Fruit fly (Drosophila melanogaster) whole organism, wandering third instar larva: ENCODE data around the gene ninaA.

Experiments used
- Abd-B ChIP-seq: fragments of >200 bp; optimal IDR thresholded peaks from 2 replicates; lab custom pipeline; 2017; ENCODE audit warnings: missing biosample characterization, missing genetic modification characterization
- CG32264 ChIP-seq: fragments of 200-800 bp; sonication (Bioruptor generic); optimal IDR thresholded peaks from 2 replicates; lab custom pipeline; 2016; ENCODE audit warnings: missing biosample characterization, missing genetic modification characterization
- CG9705 ChIP-seq: fragments of 200-800 bp; sonication (Bioruptor generic); optimal IDR thresholded peaks from 2 replicates; lab custom pipeline; 2018; ENCODE audit warnings: missing biosample characterization, mild to moderate bottlenecking, missing genetic modification characterization
- CrebA ChIP-seq: fragments of 200-800 bp; sonication (Bioruptor generic); optimal IDR thresholded peaks from 2 replicates; lab custom pipeline; 2016; ENCODE audit warnings: missing biosample characterization, mild to moderate bottlenecking, missing genetic modification characterization, borderline replicate concordance
- Dfd ChIP-seq: fragments of >200 bp; optimal IDR thresholded peaks from 2 replicates; lab custom pipeline; 2017; ENCODE audit warnings: missing biosample characterization, missing genetic modification characterization
- Dif ChIP-seq: fragments of 200-275, 200-300 bp; sonication (Bioruptor generic); optimal IDR thresholded peaks from 2 replicates; lab custom pipeline; 2018; ENCODE audit warnings: missing biosample characterization, missing genetic modification characterization; ENCODE audit not compliant: partially characterized antibody
- GATAd ChIP-seq: sonication (Bioruptor generic); optimal IDR thresholded peaks from 2 replicates; lab custom pipeline; 2016; ENCODE audit warnings: missing biosample characterization, missing genetic modification characterization
- HLH106 ChIP-seq: fragments of 200-800 bp; optimal IDR thresholded peaks from 3 replicates; lab custom pipeline; 2019; ENCODE audit warnings: missing biosample characterization, mild to moderate bottlenecking, missing genetic modification characterization, moderate library complexity
- Hnf4 ChIP-seq: fragments of 200-800 bp; sonication (Bioruptor generic); optimal IDR thresholded peaks from 2 replicates; lab custom pipeline; 2016; ENCODE audit warnings: missing biosample characterization, mild to moderate bottlenecking, missing genetic modification characterization
- Hr78 ChIP-seq: fragments of >200 bp; optimal IDR thresholded peaks from 2 replicates; lab custom pipeline; 2017; ENCODE audit warnings: missing biosample characterization, missing genetic modification characterization
- Hr83 ChIP-seq: fragments of 200-300 bp; sonication (Bioruptor generic); optimal IDR thresholded peaks from 2 replicates; lab custom pipeline; 2016; ENCODE audit warnings: missing biosample characterization, mild to moderate bottlenecking, missing genetic modification characterization, moderate library complexity; ENCODE audit not compliant: poor library complexity, severe bottlenecking
- Jra ChIP-seq: sonication (Bioruptor generic); optimal IDR thresholded peaks from 2 replicates; lab custom pipeline; 2016; ENCODE audit warnings: missing biosample characterization, missing genetic modification characterization
- Mio ChIP-seq: sonication (Bioruptor generic); optimal IDR thresholded peaks from 2 replicates; lab custom pipeline; 2016; ENCODE audit warnings: missing biosample characterization, missing genetic modification characterization
- Myc ChIP-seq: fragments of >200 bp; optimal IDR thresholded peaks from 2 replicates; lab custom pipeline; 2017
- N ChIP-seq: fragments of >200 bp; optimal IDR thresholded peaks from 2 replicates; lab custom pipeline; 2018; ENCODE audit warnings: missing biosample characterization, missing external identifiers, missing genetic modification characterization
- OdsH ChIP-seq: fragments of 200-800 bp; sonication (Bioruptor generic); optimal IDR thresholded peaks from 2 replicates; lab custom pipeline; 2016; ENCODE audit warnings: missing biosample characterization, mild to moderate bottlenecking, missing genetic modification characterization
- Rel ChIP-seq, 2 experiments: fragments of 200-800 bp; sonication (Bioruptor generic) in 1 of 2; optimal IDR thresholded peaks; 2 replicates in 1 of 2; 3 replicates in 1 of 2; lab custom pipeline; 2016 to 2019; ENCODE audit warnings: mild to moderate bottlenecking in 2 of 2, missing biosample characterization in 2 of 2, missing genetic modification characterization in 2 of 2, moderate library complexity in 1 of 2
- Sp1 ChIP-seq: fragments of 200-800 bp; sonication (Bioruptor generic); optimal IDR thresholded peaks from 3 replicates; lab custom pipeline; 2019; ENCODE audit warnings: missing biosample characterization, mild to moderate bottlenecking, missing genetic modification characterization, moderate library complexity
- Vsx2 ChIP-seq: fragments of 200-300, 225-300 bp; sonication (Bioruptor generic); optimal IDR thresholded peaks from 2 replicates; lab custom pipeline; 2018; ENCODE audit warnings: missing biosample characterization, missing genetic modification characterization; ENCODE audit not compliant: partially characterized antibody
- br ChIP-seq: fragments of 200-800 bp; sonication (Bioruptor generic); optimal IDR thresholded peaks from 2 replicates; lab custom pipeline; 2016; ENCODE audit warnings: missing biosample characterization, missing genetic modification characterization
- brk ChIP-seq: fragments of 200-800 bp; sonication (Bioruptor generic); optimal IDR thresholded peaks from 2 replicates; lab custom pipeline; 2016; ENCODE audit warnings: missing biosample characterization, mild to moderate bottlenecking, missing genetic modification characterization
- dl ChIP-seq, 2 experiments: fragments of 175-275, 200-275 bp in 1 of 2; fragments of 200-275 bp in 1 of 2; sonication (Bioruptor generic); optimal IDR thresholded peaks; lab custom pipeline; 2018; ENCODE audit warnings: mild to moderate bottlenecking in 2 of 2, missing biosample characterization in 2 of 2, missing genetic modification characterization in 2 of 2, moderate library complexity in 2 of 2; ENCODE audit not compliant: partially characterized antibody in 2 of 2, insufficient read depth in 1 of 2
- dmrt93B ChIP-seq: fragments of 200-800 bp; sonication (Bioruptor generic); optimal IDR thresholded peaks from 2 replicates; lab custom pipeline; 2018; ENCODE audit warnings: missing biosample characterization, mild to moderate bottlenecking, missing genetic modification characterization
- dsf ChIP-seq: sonication (Bioruptor generic); optimal IDR thresholded peaks from 2 replicates; lab custom pipeline; 2016; ENCODE audit warnings: missing biosample characterization, missing genetic modification characterization, borderline replicate concordance
- ey ChIP-seq: fragments of 200-800 bp; sonication (Bioruptor generic); optimal IDR thresholded peaks from 2 replicates; lab custom pipeline; 2016; ENCODE audit warnings: missing biosample characterization, missing genetic modification characterization
- foxo ChIP-seq, 2 experiments: fragments of 200-800 bp; sonication (Bioruptor generic); optimal IDR thresholded peaks; 2 replicates in 1 of 2; 3 replicates in 1 of 2; lab custom pipeline; 2016 to 2017; ENCODE audit warnings: missing biosample characterization in 2 of 2, missing genetic modification characterization in 2 of 2
- fru ChIP-seq: fragments of 200-800 bp; sonication (Bioruptor generic); optimal IDR thresholded peaks from 3 replicates; lab custom pipeline; 2016; ENCODE audit warnings: missing biosample characterization, mild to moderate bottlenecking, missing genetic modification characterization
- h ChIP-seq: fragments of 200-800 bp; sonication (Bioruptor generic); optimal IDR thresholded peaks from 3 replicates; lab custom pipeline; 2016; ENCODE audit warnings: missing biosample characterization, mild to moderate bottlenecking, missing genetic modification characterization
- jim ChIP-seq: fragments of 175-275, 200-325 bp; sonication (Bioruptor generic); optimal IDR thresholded peaks from 2 replicates; lab custom pipeline; 2016; ENCODE audit warnings: missing biosample characterization, mild to moderate bottlenecking, missing genetic modification characterization
- lola ChIP-seq: fragments of >200 bp; optimal IDR thresholded peaks from 2 replicates; lab custom pipeline; 2017; ENCODE audit warnings: missing biosample characterization, missing genetic modification characterization
- pan ChIP-seq: fragments of >200 bp; optimal IDR thresholded peaks from 2 replicates; lab custom pipeline; 2017
- psq ChIP-seq: fragments of 200-800 bp; sonication (Bioruptor generic); optimal IDR thresholded peaks from 3 replicates; lab custom pipeline; 2017; ENCODE audit warnings: missing biosample characterization, mild to moderate bottlenecking, missing genetic modification characterization, moderate library complexity
- rgr ChIP-seq: fragments of 200-800 bp; sonication (Bioruptor generic); optimal IDR thresholded peaks from 3 replicates; lab custom pipeline; 2016; ENCODE audit warnings: missing biosample characterization, mild to moderate bottlenecking, missing genetic modification characterization
- sage ChIP-seq: fragments of 200-800 bp; sonication (Bioruptor generic); optimal IDR thresholded peaks from 2 replicates; lab custom pipeline; 2016; ENCODE audit warnings: missing biosample characterization, mild to moderate bottlenecking, missing genetic modification characterization
- sv ChIP-seq: fragments of 200-800 bp; sonication (Bioruptor generic); optimal IDR thresholded peaks from 3 replicates; lab custom pipeline; 2016; ENCODE audit warnings: missing biosample characterization, missing genetic modification characterization
- tai ChIP-seq: sonication (Bioruptor generic); optimal IDR thresholded peaks from 2 replicates; lab custom pipeline; 2016; ENCODE audit warnings: missing biosample characterization, missing genetic modification characterization
- usp ChIP-seq: fragments of >200 bp; optimal IDR thresholded peaks from 2 replicates; lab custom pipeline; 2017; ENCODE audit warnings: missing biosample characterization, missing genetic modification characterization
- woc ChIP-seq: sonication (Bioruptor generic); optimal IDR thresholded peaks from 2 replicates; lab custom pipeline; 2016; ENCODE audit warnings: missing biosample characterization, mild to moderate bottlenecking, missing genetic modification characterization

Gene ninaA

DNA sequence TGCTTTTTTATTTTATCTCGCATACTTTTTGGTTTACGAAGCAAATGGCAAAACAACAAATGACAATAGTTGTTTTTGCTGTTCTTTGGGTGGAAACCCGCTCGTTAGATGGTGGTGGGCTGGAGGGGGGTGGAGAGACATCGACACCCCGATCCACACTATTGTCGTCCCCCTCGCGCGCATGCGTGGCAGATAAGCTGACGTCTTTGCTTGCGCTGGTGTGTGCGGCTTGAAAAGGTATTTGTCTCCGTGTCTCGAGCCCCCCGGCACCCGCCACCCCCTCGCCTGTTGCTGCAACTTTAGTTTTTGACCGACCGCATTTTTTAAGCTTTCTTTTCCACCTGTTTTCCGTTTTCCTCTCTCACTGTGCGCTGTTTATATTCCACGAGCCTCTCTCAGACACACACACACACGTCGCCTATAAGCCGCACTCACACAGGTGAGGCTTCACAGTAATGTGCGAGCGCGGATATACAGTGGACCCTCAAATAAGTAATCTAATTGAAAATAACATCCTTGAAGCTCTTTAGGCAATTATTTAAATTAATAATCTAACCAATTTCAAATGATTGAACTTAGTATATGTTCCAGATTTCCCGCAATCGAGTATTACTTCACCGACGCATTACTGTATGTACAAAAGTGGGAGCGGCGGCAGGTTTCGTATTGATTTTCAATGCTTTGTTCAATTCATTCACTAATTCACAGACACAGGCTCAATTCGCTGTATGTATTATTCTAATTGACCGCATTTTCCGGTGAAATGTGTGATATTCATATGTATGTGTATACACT is 10.0 kb upstream of the ninaA start:
- TF ChIP-seq OdsH (peak; percentile 96), Hnf4 (GFP tag; lab: Kevin White, UChicago) (peak; percentile 97), tai (peak; percentile 95), Jra (peak; percentile 88), dl (GFP tag; optimal IDR thresholded peaks at IDR 0.05; lab: Kevin White, UChicago; ENCODE audit: insufficient read depth in 1 of 2, partially characterized antibody in 2 of 2) (no peak), h (GFP tag; lab: Kevin White, UChicago) (peak; percentile 98), HLH106 (tag; lab: Kevin White, UChicago) (peak; percentile 97), fru (GFP tag; lab: Kevin White, UChicago) (peak; percentile 99), jim (peak; percentile 62), foxo (GFP tag; optimal IDR thresholded peaks at IDR 0.05; lab: Kevin White, UChicago) (peak; percentile 83 to 97), brk (peak; percentile 92), ey (peak; percentile 98), Dfd (GFP tag; lab: Kevin White, UChicago) (peak; percentile 43), Hr83 (peak; percentile 75), psq (peak; percentile 91), lola (GFP tag; lab: Kevin White, UChicago) (no peak), pan (lab: Kevin White, UChicago) (no peak), dmrt93B (GFP tag; lab: Kevin White, UChicago) (peak; percentile 92), CG9705 (GFP tag; lab: Kevin White, UChicago) (peak; percentile 95), Rel (GFP tag; optimal IDR thresholded peaks at IDR 0.05; lab: Kevin White, UChicago) (peak; percentile 46), Rel (tag; optimal IDR thresholded peaks at IDR 0.05; lab: Kevin White, UChicago) (peak; percentile 82), Hr78 (GFP tag; lab: Kevin White, UChicago) (no peak), GATAd (GFP tag; lab: Kevin White, UChicago) (peak; percentile 86), br (GFP tag; lab: Kevin White, UChicago) (peak; percentile 97), CG32264 (GFP tag; lab: Kevin White, UChicago) (peak; percentile 95), CrebA (GFP tag; lab: Kevin White, UChicago) (peak; percentile 75), Vsx2 (no peak), Mio (peak; percentile 74), Sp1 (GFP tag; lab: Kevin White, UChicago) (peak; percentile 95), N (GFP tag; lab: Kevin White, UChicago) (no peak), Myc (no peak), sage (peak; percentile 97), rgr (GFP tag; lab: Kevin White, UChicago) (peak; percentile 97), sv (GFP tag; lab: Kevin White, UChicago) (peak; percentile 92), Abd-B (no peak), dsf (peak; percentile 75), usp (no peak), Dif (GFP tag; lab: Kevin White, UChicago) (no peak), woc (GFP tag; lab: Kevin White, UChicago) (peak; percentile 94)

DNA sequence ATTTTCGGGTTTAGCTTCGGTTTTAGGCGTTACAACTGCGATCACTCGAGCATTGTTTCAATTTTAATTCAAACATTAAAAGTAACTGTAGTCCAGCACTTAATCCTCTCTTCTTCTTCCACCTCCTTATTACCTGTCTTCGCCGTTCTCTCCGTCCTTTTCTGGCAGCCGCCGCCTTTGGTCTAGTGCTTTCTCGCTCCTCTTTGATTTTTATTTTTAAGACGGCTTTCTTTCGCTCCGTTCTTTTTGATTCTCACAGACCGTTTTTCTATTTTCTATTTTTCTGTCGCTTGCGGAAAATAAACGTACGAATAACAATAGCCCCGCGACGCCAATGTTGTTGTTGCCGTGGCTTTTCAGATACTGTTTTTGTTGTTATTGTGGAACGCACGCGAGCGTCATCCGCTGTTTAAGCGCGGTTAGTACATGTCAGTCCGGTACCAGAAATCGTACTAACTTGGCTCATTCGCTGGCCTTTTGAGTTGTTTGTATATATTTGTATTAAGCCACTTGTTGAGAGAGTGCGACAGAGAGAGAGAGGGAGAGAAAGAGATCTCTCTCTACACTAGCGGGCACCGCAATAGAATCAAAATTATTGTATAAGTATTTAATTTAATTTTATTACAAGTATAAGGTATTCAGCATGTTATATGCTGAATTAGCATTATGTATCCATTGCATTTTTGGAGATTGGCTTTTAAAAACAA is 9.1 kb upstream of the ninaA start, which contains the start of gene aru:
aru (minus strand) TSS at position 456 of the 707 bp plus-strand sequence.
- TF ChIP-seq Vsx2: no peak
- peak; percentile 36 for TF ChIP-seq woc (GFP tag; lab: Kevin White, UChicago)
- TF ChIP-seq Rel (GFP tag; optimal IDR thresholded peaks at IDR 0.05; lab: Kevin White, UChicago): no peak
- TF ChIP-seq Rel (tag; optimal IDR thresholded peaks at IDR 0.05; lab: Kevin White, UChicago): peak; percentile 6
- peak; percentile 43 for TF ChIP-seq HLH106 (tag; lab: Kevin White, UChicago)
- TF ChIP-seq rgr (GFP tag; lab: Kevin White, UChicago): peak; percentile 2
- TF ChIP-seq brk: peak; percentile 37
- peak; percentile 21 for TF ChIP-seq sage
- TF ChIP-seq Hnf4 (GFP tag; lab: Kevin White, UChicago): peak; percentile 43
- no peak for TF ChIP-seq Mio
- TF ChIP-seq dl (GFP tag; optimal IDR thresholded peaks at IDR 0.05; lab: Kevin White, UChicago; ENCODE audit: insufficient read depth in 1 of 2, partially characterized antibody in 2 of 2): peak in 1 of 2 experiments; percentile 56
- peak; percentile 68 for TF ChIP-seq fru (GFP tag; lab: Kevin White, UChicago)
- peak; percentile 30 for TF ChIP-seq Sp1 (GFP tag; lab: Kevin White, UChicago)
- TF ChIP-seq psq: peak; percentile 38
- TF ChIP-seq Hr83: peak; percentile 19
- TF ChIP-seq Abd-B: no peak
- peak; percentile 48 for TF ChIP-seq h (GFP tag; lab: Kevin White, UChicago)
- TF ChIP-seq CrebA (GFP tag; lab: Kevin White, UChicago): no peak
- peak; percentile 82 for TF ChIP-seq Dif (GFP tag; lab: Kevin White, UChicago)
